Fruit fly (Drosophila melanogaster) S2 (cell line): ENCODE data around the gene Cyp4d14.

Source experiments
- CG8478 ChIP-seq: fragments of >200 bp; optimal IDR thresholded peaks from 2 replicates; lab custom pipeline; 2018
- CTCF ChIP-seq, 2 experiments: fragments of >200 bp; optimal IDR thresholded peaks; 2 replicates each; lab custom pipeline; 2018

The Cyp4d14 gene

dm6 chrX:2175265-2175795, at the start of gene Cyp4d14:
Gene Cyp4d14, minus strand, starts transcription at chrX:2175315.
- TF ChIP-seq CTCF (optimal IDR thresholded peaks at IDR 0.05; lab: Kevin White, UChicago) (no peak), CG8478 (lab: Kevin White, UChicago) (no peak)

dm6 chrX:2223454-2223853, 48.3 kb upstream of the Cyp4d14 start, which contains the start of gene CG14052:
Gene CG14052, plus strand, starts transcription at chrX:2223754.
- TF ChIP-seq CG8478 (lab: Kevin White, UChicago) (no peak), CTCF (optimal IDR thresholded peaks at IDR 0.05; lab: Kevin White, UChicago) (no peak)

- TF ChIP-seq CG8478 (lab: Kevin White, UChicago), result no peak
- no peak for TF ChIP-seq CTCF (optimal IDR thresholded peaks at IDR 0.05; lab: Kevin White, UChicago)
Measured at dm6 chrX:2222181-2222790, 47.2 kb upstream of the Cyp4d14 start, which contains the start of gene Vinc. Gene Vinc, minus strand, starts transcription at chrX:2222567.

- TF ChIP-seq CG8478 (lab: Kevin White, UChicago) (no peak), CTCF (optimal IDR thresholded peaks at IDR 0.05; lab: Kevin White, UChicago) (no peak)
Measured at dm6 chrX:2221598-2221997, 46.5 kb upstream of the Cyp4d14 start.

dm6 chrX:2219899-2220298, 44.8 kb upstream of the Cyp4d14 start:
- TF ChIP-seq CG8478 (lab: Kevin White, UChicago), result no peak
- TF ChIP-seq CTCF (optimal IDR thresholded peaks at IDR 0.05; lab: Kevin White, UChicago), result no peak

dm6 chrX:2219246-2219645, 44.1 kb upstream of the Cyp4d14 start:
- TF ChIP-seq CTCF (optimal IDR thresholded peaks at IDR 0.05; lab: Kevin White, UChicago), result no peak
- no peak for TF ChIP-seq CG8478 (lab: Kevin White, UChicago)

dm6 chrX:2218455-2218854, 43.3 kb upstream of the Cyp4d14 start:
- TF ChIP-seq CG8478 (lab: Kevin White, UChicago), result no peak
- TF ChIP-seq CTCF (optimal IDR thresholded peaks at IDR 0.05; lab: Kevin White, UChicago), result no peak

- TF ChIP-seq CTCF (optimal IDR thresholded peaks at IDR 0.05; lab: Kevin White, UChicago) (no peak), CG8478 (lab: Kevin White, UChicago) (no peak)
Measured at dm6 chrX:2213759-2214406, 38.8 kb upstream of the Cyp4d14 start, which contains the start of gene SmydA-8. Gene SmydA-8, minus strand, starts transcription at chrX:2213809.

dm6 chrX:2212327-2212820, 37.3 kb upstream of the Cyp4d14 start:
- no peak for TF ChIP-seq CTCF (optimal IDR thresholded peaks at IDR 0.05; lab: Kevin White, UChicago)
- TF ChIP-seq CG8478 (lab: Kevin White, UChicago), result no peak

dm6 chrX:2208641-2209241, 33.6 kb upstream of the Cyp4d14 start:
- TF ChIP-seq CTCF (optimal IDR thresholded peaks at IDR 0.05; lab: Kevin White, UChicago), result no peak
- TF ChIP-seq CG8478 (lab: Kevin White, UChicago), result no peak

dm6 chrX:2203766-2204165, 28.7 kb upstream of the Cyp4d14 start, which contains the start of gene FarO:
Gene FarO, minus strand, starts transcription at chrX:2203866.
- TF ChIP-seq CG8478 (lab: Kevin White, UChicago), result no peak
- TF ChIP-seq CTCF (optimal IDR thresholded peaks at IDR 0.05; lab: Kevin White, UChicago), result no peak

dm6 chrX:2199303-2199702, 24.2 kb upstream of the Cyp4d14 start:
- TF ChIP-seq CTCF (optimal IDR thresholded peaks at IDR 0.05; lab: Kevin White, UChicago), result no peak
- TF ChIP-seq CG8478 (lab: Kevin White, UChicago), result no peak

- TF ChIP-seq CG8478 (lab: Kevin White, UChicago) (no peak), CTCF (optimal IDR thresholded peaks at IDR 0.05; lab: Kevin White, UChicago) (no peak)
Measured at dm6 chrX:2198272-2198571, 23.1 kb upstream of the Cyp4d14 start.

- no peak for TF ChIP-seq CTCF (optimal IDR thresholded peaks at IDR 0.05; lab: Kevin White, UChicago)
- TF ChIP-seq CG8478 (lab: Kevin White, UChicago), result no peak
Measured at dm6 chrX:2197414-2198271, 22.5 kb upstream of the Cyp4d14 start.
